Fruit fly (Drosophila melanogaster) whole organism, embryonic: ENCODE data around the gene CG11550.

Experiments used
- Adf1 ChIP-seq: fragments of 200-800 bp; sonication (Bioruptor generic); IDR thresholded peaks from 2 replicates; pipeline ENCODE4 v1.3.6; 2022; ENCODE audit warnings: missing biosample characterization, missing genetic modification characterization
- Atf3 ChIP-seq: fragments of 200-800 bp; sonication (Bioruptor generic); optimal IDR thresholded peaks from 3 replicates; lab custom pipeline; 2016; ENCODE audit warnings: missing biosample characterization, missing genetic modification characterization
- Atf6 ChIP-seq: fragments of 200-800 bp; sonication (Bioruptor generic); IDR thresholded peaks from 2 replicates; pipeline ENCODE4 v1.3.6; 2022; ENCODE audit warnings: missing biosample characterization, missing genetic modification characterization
- Awh ChIP-seq: fragments of 200-800 bp; sonication (Bioruptor generic); IDR thresholded peaks from 2 replicates; pipeline ENCODE4, ENCODE4 v1.3.6; 2022; ENCODE audit warnings: missing biosample characterization, missing genetic modification characterization
- CG10274 ChIP-seq: fragments of 200-800 bp; sonication (Bioruptor generic); optimal IDR thresholded peaks from 3 replicates; lab custom pipeline; 2017; ENCODE audit warnings: missing biosample characterization, mild to moderate bottlenecking, missing genetic modification characterization
- CG10543 ChIP-seq: fragments of 200-800 bp; sonication (Bioruptor generic); optimal IDR thresholded peaks from 3 replicates; lab custom pipeline; 2017; ENCODE audit warnings: missing biosample characterization, mild to moderate bottlenecking, missing genetic modification characterization, moderate library complexity
- CG12769 ChIP-seq: fragments of 200-800 bp; sonication (Bioruptor generic); optimal IDR thresholded peaks from 2 replicates; lab custom pipeline; 2019; ENCODE audit warnings: missing biosample characterization, mild to moderate bottlenecking, missing genetic modification characterization, moderate library complexity
- CG13123 ChIP-seq: fragments of 200-800 bp; sonication (Bioruptor generic); optimal IDR thresholded peaks from 2 replicates; lab custom pipeline; 2016; ENCODE audit warnings: missing biosample characterization, missing genetic modification characterization
- CG15514 ChIP-seq: fragments of 200-800 bp; sonication (Bioruptor generic); optimal IDR thresholded peaks from 3 replicates; lab custom pipeline; 2017; ENCODE audit warnings: missing biosample characterization, missing genetic modification characterization, mild to moderate bottlenecking, moderate library complexity, missing genetic modification reagents
- CG1603 ChIP-seq: fragments of 200-800 bp; sonication (Bioruptor generic); optimal IDR thresholded peaks from 2 replicates; lab custom pipeline; 2019; ENCODE audit warnings: missing biosample characterization, mild to moderate bottlenecking, missing genetic modification characterization, moderate library complexity
- CG1832 ChIP-seq: fragments of 200-800 bp; sonication (Bioruptor generic); optimal IDR thresholded peaks from 2 replicates; lab custom pipeline; 2017; ENCODE audit warnings: missing biosample characterization, mild to moderate bottlenecking, missing genetic modification characterization, inconsistent platforms
- CG2116 ChIP-seq: fragments of 200-800 bp; sonication (Bioruptor generic); optimal IDR thresholded peaks from 3 replicates; lab custom pipeline; 2018; ENCODE audit warnings: missing biosample characterization, mild to moderate bottlenecking, missing genetic modification characterization
- CG2199 ChIP-seq: fragments of 200-800 bp; sonication (Bioruptor generic); IDR thresholded peaks from 3 replicates; pipeline ENCODE4 v1.3.6; 2022; ENCODE audit warnings: missing biosample characterization, missing genetic modification characterization
- CG31365 ChIP-seq: fragments of 200-800 bp; sonication (Bioruptor generic); optimal IDR thresholded peaks from 2 replicates; lab custom pipeline; 2018; ENCODE audit warnings: missing biosample characterization, mild to moderate bottlenecking, missing genetic modification characterization
- CG3163 ChIP-seq: fragments of 200-800 bp; sonication (Bioruptor generic); optimal IDR thresholded peaks from 3 replicates; lab custom pipeline; 2016; ENCODE audit warnings: missing biosample characterization, missing genetic modification characterization
- CG4328 ChIP-seq: fragments of 200-800 bp; sonication (Bioruptor generic); optimal IDR thresholded peaks from 3 replicates; lab custom pipeline; 2017; ENCODE audit warnings: missing biosample characterization, missing genetic modification reagents, missing genetic modification characterization
- CG4730 ChIP-seq: fragments of 200-800 bp; sonication (Bioruptor generic); IDR thresholded peaks from 2 replicates; pipeline ENCODE4 v1.3.6; 2022; ENCODE audit warnings: missing biosample characterization, missing genetic modification characterization
- CG5245 ChIP-seq: fragments of 200-800 bp; sonication (Bioruptor generic); optimal IDR thresholded peaks from 3 replicates; lab custom pipeline; 2016; ENCODE audit warnings: missing biosample characterization, missing genetic modification characterization
- CG6765 ChIP-seq: fragments of 200-800 bp; sonication (Bioruptor generic); optimal IDR thresholded peaks from 3 replicates; lab custom pipeline; 2017; ENCODE audit warnings: missing biosample characterization, mild to moderate bottlenecking, missing genetic modification characterization
- CG7745 ChIP-seq: fragments of 200-800 bp; sonication (Bioruptor generic); optimal IDR thresholded peaks from 2 replicates; lab custom pipeline; 2018; ENCODE audit warnings: missing biosample characterization, mild to moderate bottlenecking, missing genetic modification characterization, moderate library complexity
- CG8281 ChIP-seq: fragments of 200-800 bp; sonication (Bioruptor generic); optimal IDR thresholded peaks from 2 replicates; lab custom pipeline; 2018; ENCODE audit warnings: missing biosample characterization, mild to moderate bottlenecking, missing genetic modification characterization, moderate library complexity
- CG8388 ChIP-seq: fragments of 200-800 bp; sonication (Bioruptor generic); optimal IDR thresholded peaks from 2 replicates; lab custom pipeline; 2019; ENCODE audit warnings: missing biosample characterization, mild to moderate bottlenecking, missing genetic modification characterization, moderate library complexity
- CG9215 ChIP-seq: fragments of 200-800 bp; sonication (Bioruptor generic); IDR thresholded peaks from 2 replicates; pipeline ENCODE4 v1.3.6; 2022; ENCODE audit warnings: missing biosample characterization, missing genetic modification characterization
- CoRest ChIP-seq: fragments of 200-800 bp; sonication (Bioruptor generic); optimal IDR thresholded peaks from 3 replicates; lab custom pipeline; 2018; ENCODE audit warnings: missing biosample characterization, mild to moderate bottlenecking, missing genetic modification characterization, moderate library complexity
- Hsf ChIP-seq: fragments of 200-800 bp; sonication (Bioruptor generic); optimal IDR thresholded peaks from 3 replicates; lab custom pipeline; 2016; ENCODE audit warnings: missing biosample characterization, missing genetic modification characterization
- MBD-R2 ChIP-seq: fragments of 200-800 bp; sonication (Bioruptor generic); IDR thresholded peaks from 2 replicates; pipeline ENCODE4 v1.3.6; 2022; ENCODE audit warnings: missing biosample characterization, missing genetic modification characterization
- Scr ChIP-seq: fragments of 200-800 bp; sonication (Bioruptor generic); IDR thresholded peaks from 2 replicates; pipeline ENCODE4 v1.3.6; 2022; ENCODE audit warnings: missing biosample characterization, missing genetic modification characterization; ENCODE audit not compliant: partially characterized antibody
- abd-A ChIP-seq: fragments of 200-800 bp; sonication (Bioruptor generic); optimal IDR thresholded peaks from 3 replicates; lab custom pipeline; 2019; ENCODE audit warnings: missing biosample characterization, mild to moderate bottlenecking, missing genetic modification characterization, moderate library complexity
- bab2 ChIP-seq: fragments of 200-800 bp; sonication (Bioruptor generic); optimal IDR thresholded peaks from 2 replicates; lab custom pipeline; 2016; ENCODE audit warnings: missing biosample characterization, missing genetic modification characterization
- bowl ChIP-seq: fragments of 200-800 bp; sonication (Bioruptor generic); IDR thresholded peaks from 2 replicates; pipeline ENCODE4 v1.3.6; 2022; ENCODE audit warnings: missing biosample characterization, missing genetic modification characterization
- cas ChIP-seq: fragments of 200-800 bp; sonication (Bioruptor generic); IDR thresholded peaks from 2 replicates; pipeline ENCODE4 v1.3.6; 2022; ENCODE audit warnings: missing biosample characterization, missing genetic modification characterization
- cg ChIP-seq: fragments of 200-800 bp; sonication (Bioruptor generic); optimal IDR thresholded peaks from 3 replicates; lab custom pipeline; 2019; ENCODE audit warnings: missing biosample characterization, mild to moderate bottlenecking, missing genetic modification characterization, moderate library complexity
- cwo ChIP-seq: fragments of 200-800 bp; sonication (Bioruptor generic); optimal IDR thresholded peaks from 3 replicates; lab custom pipeline; 2017; ENCODE audit warnings: missing biosample characterization, missing genetic modification characterization, mild to moderate bottlenecking, moderate library complexity, missing genetic modification reagents
- dan ChIP-seq: fragments of 200-800 bp; sonication (Bioruptor generic); IDR thresholded peaks from 2 replicates; pipeline ENCODE4 v1.3.6; 2022; ENCODE audit warnings: missing biosample characterization, missing genetic modification characterization
- dysf ChIP-seq: fragments of 200-800 bp; sonication (Bioruptor generic); IDR thresholded peaks from 3 replicates; pipeline ENCODE4 v1.3.6; 2022; ENCODE audit warnings: missing biosample characterization, missing genetic modification characterization
- eyg ChIP-seq: fragments of 200-800 bp; sonication (Bioruptor generic); optimal IDR thresholded peaks from 3 replicates; lab custom pipeline; 2016; ENCODE audit warnings: missing biosample characterization, missing genetic modification characterization
- ftz-f1 ChIP-seq: fragments of 200-800 bp; sonication (Bioruptor generic); optimal IDR thresholded peaks from 2 replicates; lab custom pipeline; 2016; ENCODE audit warnings: missing biosample characterization, missing genetic modification characterization
- jumu ChIP-seq: fragments of 200-800 bp; sonication (Bioruptor generic); optimal IDR thresholded peaks from 3 replicates; lab custom pipeline; 2016; ENCODE audit warnings: missing biosample characterization, missing genetic modification characterization
- knrl ChIP-seq: fragments of 200-800 bp; sonication (Bioruptor generic); IDR thresholded peaks from 3 replicates; pipeline ENCODE4 v1.3.6; 2022; ENCODE audit warnings: missing biosample characterization, missing genetic modification characterization; ENCODE audit not compliant: partially characterized antibody
- mirr ChIP-seq: fragments of 200-800 bp; sonication (Bioruptor generic); optimal IDR thresholded peaks from 3 replicates; lab custom pipeline; 2018; ENCODE audit warnings: missing biosample characterization, mild to moderate bottlenecking, missing genetic modification characterization
- nom ChIP-seq: fragments of 200-800 bp; sonication (Bioruptor generic); optimal IDR thresholded peaks from 2 replicates; lab custom pipeline; 2017; ENCODE audit warnings: missing biosample characterization, missing genetic modification characterization, mild to moderate bottlenecking, moderate library complexity, missing genetic modification reagents
- pho ChIP-seq: fragments of 200-800 bp; sonication (Bioruptor generic); optimal IDR thresholded peaks from 2 replicates; lab custom pipeline; 2016; ENCODE audit warnings: missing biosample characterization, missing genetic modification characterization
- row ChIP-seq: fragments of 200-800 bp; sonication (Bioruptor generic); IDR thresholded peaks from 3 replicates; pipeline ENCODE4 v1.3.6; 2022; ENCODE audit warnings: missing biosample characterization, missing genetic modification characterization
- run ChIP-seq: fragments of 200-800 bp; sonication (Bioruptor generic); optimal IDR thresholded peaks from 3 replicates; lab custom pipeline; 2018; ENCODE audit warnings: missing biosample characterization, mild to moderate bottlenecking, missing genetic modification characterization
- sqz ChIP-seq: fragments of 200-800 bp; sonication (Bioruptor generic); optimal IDR thresholded peaks from 3 replicates; lab custom pipeline; 2018; ENCODE audit warnings: missing biosample characterization, mild to moderate bottlenecking, missing genetic modification characterization
- usp ChIP-seq: fragments of >200 bp; optimal IDR thresholded peaks from 2 replicates; lab custom pipeline; 2017; ENCODE audit warnings: missing biosample characterization, missing genetic modification characterization

CG11550 gene

DNA sequence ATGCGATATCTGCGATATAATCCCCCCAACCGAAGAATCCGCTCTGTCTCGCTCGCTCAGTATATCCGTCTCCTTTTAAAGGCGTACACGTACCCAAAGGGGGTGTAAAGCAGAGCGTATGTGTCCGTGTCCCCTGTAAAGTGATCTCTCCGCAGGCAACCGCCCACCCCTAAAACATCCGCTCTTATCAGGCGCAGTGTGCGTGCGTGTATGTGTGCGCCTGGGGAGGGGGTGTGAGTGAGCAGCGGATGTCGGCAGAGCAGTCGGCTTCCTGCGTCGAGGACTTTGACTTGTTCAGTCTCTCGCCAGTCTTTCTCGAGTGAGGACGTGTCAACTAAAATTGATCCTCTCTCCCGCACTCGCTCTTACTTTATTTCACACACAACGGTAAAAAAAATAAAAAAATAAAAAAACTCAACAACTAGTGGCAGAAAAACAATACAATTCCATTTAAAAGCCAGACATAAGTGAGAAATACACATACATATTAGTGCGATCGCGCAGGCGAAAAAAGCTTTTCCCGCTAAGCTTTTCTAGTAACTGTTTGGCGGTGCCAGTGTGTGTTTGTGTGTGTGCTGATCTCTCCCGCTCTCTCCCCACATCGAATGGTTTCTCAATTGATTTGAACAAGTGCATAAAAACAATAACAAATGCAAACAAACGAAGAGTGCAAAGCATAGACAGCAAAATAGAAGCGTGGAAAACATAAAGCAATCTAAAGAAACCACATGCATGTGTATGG is 46.0 kb upstream of the CG11550 start (continued):
- TF ChIP-seq CG13123 (GFP tag; lab: Kevin White, UChicago) (no peak), CG2199 (GFP tag; lab: Robert Waterston, UW) (no peak; the same call in 2 of the 3 replicates), sqz (GFP tag; lab: Kevin White, UChicago) (peak; percentile 4), CG8281 (no peak), Scr (0 out of 2 replicates have a peak, but pooled peaks have one; percentile 15), Atf3 (GFP tag; lab: Kevin White, UChicago) (no peak)

DNA sequence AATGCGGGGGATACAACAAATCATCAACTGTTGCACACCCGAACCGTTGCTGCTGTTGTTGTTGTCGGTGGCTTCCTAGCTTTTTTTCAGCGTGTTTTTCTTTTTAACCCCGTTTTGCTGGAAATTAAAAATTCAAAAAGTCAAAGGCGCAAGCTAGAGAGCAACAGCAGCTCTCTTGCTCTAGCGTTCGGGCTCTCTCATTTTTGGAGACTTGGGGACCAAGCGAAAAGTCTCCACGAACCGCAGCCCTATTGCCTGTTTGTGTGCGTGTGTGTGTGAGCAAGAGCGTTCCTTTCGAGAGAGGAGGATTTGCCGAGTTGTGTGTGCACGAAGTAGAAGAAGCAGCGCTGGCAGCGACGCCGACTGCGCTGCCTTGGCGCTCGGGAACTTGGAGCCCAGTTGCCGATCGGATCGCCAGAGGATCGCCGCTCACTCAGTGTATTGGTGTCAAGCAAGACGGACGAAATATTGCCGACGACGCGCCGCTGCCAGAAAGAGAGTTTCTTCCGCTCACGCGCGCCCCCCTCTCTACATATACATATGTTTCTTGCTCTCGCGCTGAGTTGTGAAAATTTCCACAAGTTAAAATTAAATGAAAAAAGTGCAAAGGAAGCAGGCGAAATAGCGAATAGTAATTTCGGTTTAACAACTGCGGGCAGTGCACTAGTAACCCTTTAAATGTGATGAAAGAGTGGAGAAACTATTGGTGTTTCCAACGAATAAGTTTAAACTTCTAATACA is 45.1 kb upstream of the CG11550 start:
- TF ChIP-seq Adf1 (GFP tag; lab: Robert Waterston, UW) (peak; percentile 98), CG1832 (GFP tag; lab: Kevin White, UChicago) (peak; percentile 51), CoRest (tag; lab: Kevin White, UChicago) (no peak), CG12769 (tag; lab: Kevin White, UChicago) (peak; percentile 59), cwo (GFP tag; lab: Kevin White, UChicago) (no peak), CG7745 (tag; lab: Kevin White, UChicago) (no peak), dysf (GFP tag; lab: Robert Waterston, UW) (0 out of 3 replicates have a peak, but pooled peaks have one; percentile 23), run (no peak), Awh (GFP tag; lab: Robert Waterston, UW) (no peak), CG6765 (no peak), Hsf (GFP tag; lab: Kevin White, UChicago) (no peak), Scr (0 out of 2 replicates have a peak, but pooled peaks have one; percentile 36), knrl (no peak), CG3163 (GFP tag; lab: Kevin White, UChicago) (peak; percentile 59), Atf6 (0 out of 2 replicates have a peak, but pooled peaks have one; percentile 11), bab2 (GFP tag; lab: Kevin White, UChicago) (no peak), row (GFP tag; lab: Robert Waterston, UW) (0 out of 3 replicates have a peak, but pooled peaks have one; percentile 6), CG10274 (GFP tag; lab: Kevin White, UChicago) (no peak), dan (GFP tag; lab: Robert Waterston, UW) (no peak), MBD-R2 (no peak), CG4328 (no peak), CG15514 (no peak), ftz-f1 (no peak), cas (GFP tag; lab: Robert Waterston, UW) (no peak), CG10543 (GFP tag; lab: Kevin White, UChicago) (no peak), pho (GFP tag; lab: Kevin White, UChicago) (no peak), usp (GFP tag; lab: Kevin White, UChicago) (no peak), jumu (GFP tag; lab: Kevin White, UChicago) (no peak), mirr (GFP tag; lab: Kevin White, UChicago) (peak; percentile 5), nom (GFP tag; lab: Kevin White, UChicago) (peak; percentile 78), CG31365 (tag; lab: Kevin White, UChicago) (no peak), CG2116 (GFP tag; lab: Kevin White, UChicago) (no peak), CG8388 (GFP tag; lab: Kevin White, UChicago) (no peak), CG5245 (no peak), CG4730 (GFP tag; lab: Robert Waterston, UW) (no peak), eyg (GFP tag; lab: Kevin White, UChicago) (no peak), cg (peak; percentile 89), CG9215 (no peak), abd-A (tag; lab: Kevin White, UChicago) (no peak), bowl (no peak), CG1603 (tag; lab: Kevin White, UChicago) (peak; percentile 15)
